Fruit fly (Drosophila melanogaster): ENCODE results near the gene CG1578.

CG1578 gene

DNA sequence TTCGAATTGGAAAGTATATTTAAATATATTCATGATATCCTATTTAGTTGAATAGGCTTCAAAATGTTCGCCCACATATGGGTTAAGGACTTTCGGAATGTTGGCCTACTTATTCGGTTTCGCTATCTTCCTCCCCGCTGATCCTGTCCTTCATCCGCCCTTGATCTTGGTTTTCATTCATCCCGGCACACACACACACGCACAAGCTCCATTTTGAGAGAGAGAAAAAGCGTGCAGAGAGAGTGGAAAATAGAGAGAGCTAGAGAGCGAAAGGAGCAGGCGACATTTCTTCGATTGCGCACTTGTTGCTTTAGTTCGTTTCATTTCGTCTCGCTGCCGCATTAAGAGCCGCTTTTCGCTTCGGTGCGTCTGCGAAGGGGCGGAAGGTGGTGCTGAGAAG is 29.3 kb downstream of the CG1578 start, which contains the start of gene Karl:
Karl (plus strand) TSS at position 301 of the 400 bp plus-strand sequence.
- TF ChIP-seq CG14655 (GFP tag; optimal IDR thresholded peaks at IDR 0.05) = no peak
- TF ChIP-seq Ets98B (GFP tag; IDR thresholded peaks at IDR 0.05) = no peak
- no peak for TF ChIP-seq CG13204 (GFP tag; optimal IDR thresholded peaks at IDR 0.05)
- TF ChIP-seq Snoo (tag; optimal IDR thresholded peaks at IDR 0.05) = no peak
- no peak for TF ChIP-seq CG9948 (tag; optimal IDR thresholded peaks at IDR 0.05)
- TF ChIP-seq D1 (tag; optimal IDR thresholded peaks at IDR 0.05) = no peak
- TF ChIP-seq CG34367 (tag; optimal IDR thresholded peaks at IDR 0.05) = no peak
- TF ChIP-seq Pif1A (GFP tag; optimal IDR thresholded peaks at IDR 0.05) = no peak
- no peak for TF ChIP-seq CG8159 (tag; optimal IDR thresholded peaks at IDR 0.05)
- TF ChIP-seq gl (tag; optimal IDR thresholded peaks at IDR 0.05) = no peak
- no peak for TF ChIP-seq CG8301 (tag; optimal IDR thresholded peaks at IDR 0.05)
- no peak for TF ChIP-seq CG10348 (GFP tag; IDR thresholded peaks at IDR 0.05)

DNA sequence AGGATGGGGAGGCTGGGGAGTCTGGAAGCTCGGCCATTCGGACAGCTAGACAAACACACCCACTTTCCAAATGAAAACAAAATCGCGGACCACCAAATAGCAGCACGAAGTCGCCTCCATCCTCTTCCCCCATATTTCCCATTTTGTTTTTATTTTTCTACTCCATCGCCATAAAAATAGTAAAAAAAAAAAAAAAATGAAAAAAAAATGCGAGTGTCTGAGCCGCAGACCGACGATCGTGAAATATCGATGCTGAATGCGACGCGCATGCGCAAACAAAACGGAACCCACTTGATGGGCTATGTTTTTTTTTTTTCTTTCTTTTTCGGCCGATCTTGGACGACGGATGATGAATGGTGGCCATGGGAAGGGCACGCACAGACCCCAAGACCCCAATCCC is 31.4 kb downstream of the CG1578 start:
- TF ChIP-seq CG34367 (tag; optimal IDR thresholded peaks at IDR 0.05) (peak; percentile 11), rn (GFP tag; IDR thresholded peaks at IDR 0.05) (no peak), CG9948 (tag; optimal IDR thresholded peaks at IDR 0.05) (no peak), CG10348 (GFP tag; IDR thresholded peaks at IDR 0.05) (no peak), CG8159 (tag; optimal IDR thresholded peaks at IDR 0.05) (peak; percentile 38), CG12605 (GFP tag; IDR thresholded peaks at IDR 0.05) (peak; percentile 46; the same call in 1 of the 2 replicates), CG15710 (tag; optimal IDR thresholded peaks at IDR 0.05) (peak; percentile 43), D1 (tag; optimal IDR thresholded peaks at IDR 0.05) (no peak), Ets98B (GFP tag; IDR thresholded peaks at IDR 0.05) (peak; percentile 52; the same call in 1 of the 2 replicates), CG17806 (tag; optimal IDR thresholded peaks at IDR 0.05) (peak; percentile 3), EcR (GFP tag; optimal IDR thresholded peaks at IDR 0.05) (no peak), fd96Ca (GFP tag; IDR thresholded peaks at IDR 0.05) (no peak), Pif1A (GFP tag; optimal IDR thresholded peaks at IDR 0.05) (peak; percentile 23), CG8301 (tag; optimal IDR thresholded peaks at IDR 0.05) (no peak), Snoo (tag; optimal IDR thresholded peaks at IDR 0.05) (no peak), CG32121 (GFP tag; IDR thresholded peaks at IDR 0.05) (no peak), CG4496 (GFP tag; IDR thresholded peaks at IDR 0.05) (peak; percentile 58; the same call in 1 of the 3 replicates), CG13204 (GFP tag; optimal IDR thresholded peaks at IDR 0.05) (peak; percentile 14), gl (tag; optimal IDR thresholded peaks at IDR 0.05) (peak; percentile 16), Pif1B (GFP tag; optimal IDR thresholded peaks at IDR 0.05) (no peak), CG14655 (GFP tag; optimal IDR thresholded peaks at IDR 0.05) (no peak)

DNA sequence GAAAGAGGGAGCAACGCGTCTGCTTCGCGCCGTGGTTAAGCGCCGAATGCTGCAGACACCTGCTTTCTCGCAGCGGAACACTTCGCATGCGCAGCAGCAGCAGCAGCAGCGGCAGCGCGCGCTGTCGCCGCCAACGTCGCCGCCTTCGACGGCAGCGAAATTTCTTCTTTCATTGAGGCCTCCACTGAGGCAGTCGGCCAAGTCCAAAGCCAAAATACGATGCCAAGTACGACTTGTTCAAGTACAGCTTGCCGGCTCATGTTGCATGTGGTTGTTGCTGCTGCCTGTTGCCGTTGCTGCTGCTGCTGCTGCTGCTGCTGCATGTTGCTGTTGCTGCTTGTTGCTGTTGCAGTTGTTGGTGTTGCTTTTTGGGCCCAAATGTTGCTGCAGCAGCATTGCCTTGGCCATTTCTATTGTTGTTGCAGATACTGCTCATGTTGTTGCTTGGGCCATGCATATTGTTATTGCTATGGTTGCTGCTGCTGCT is 37.6 kb downstream of the CG1578 start, which contains the start of gene dy:
dy (minus strand) TSS at position 51 of the 487 bp plus-strand sequence.
- TF ChIP-seq CG32121 (GFP tag; IDR thresholded peaks at IDR 0.05) = no peak
- no peak for TF ChIP-seq CG17806 (tag; optimal IDR thresholded peaks at IDR 0.05)
- no peak for TF ChIP-seq D1 (tag; optimal IDR thresholded peaks at IDR 0.05)

DNA sequence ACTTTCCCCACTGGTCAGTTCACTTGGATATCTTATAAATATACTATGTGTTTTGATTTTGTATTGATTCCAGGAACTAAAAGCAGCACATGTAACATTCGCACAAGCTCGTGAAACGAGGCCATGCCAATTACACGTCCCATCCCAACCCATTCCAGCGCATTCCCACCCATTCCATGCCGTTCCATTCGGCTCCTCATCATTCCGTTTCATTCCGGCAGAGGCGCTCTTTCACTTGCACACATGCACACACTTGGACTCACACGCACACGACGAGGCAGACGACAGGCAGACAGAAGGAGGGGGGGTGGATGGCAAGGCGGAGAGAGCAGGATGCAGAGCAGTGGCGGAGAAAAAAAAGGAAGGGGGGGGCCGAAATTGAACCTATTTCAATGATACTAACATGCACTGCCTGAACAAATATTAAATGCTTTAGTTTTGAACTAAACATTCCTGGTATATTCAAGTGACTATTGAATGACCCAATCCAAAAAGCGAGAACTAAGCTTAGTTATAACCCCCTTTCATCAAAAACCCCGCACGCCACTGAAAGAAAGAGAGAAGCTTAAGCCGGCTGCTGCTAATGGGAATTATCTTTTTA is 40.3 kb downstream of the CG1578 start:
- TF ChIP-seq CG17806 (tag; optimal IDR thresholded peaks at IDR 0.05) = peak; percentile 93
- peak; percentile 92 for TF ChIP-seq CG12605 (GFP tag; IDR thresholded peaks at IDR 0.05)
- TF ChIP-seq CG13204 (GFP tag; optimal IDR thresholded peaks at IDR 0.05) = peak; percentile 92
- TF ChIP-seq CG14655 (GFP tag; optimal IDR thresholded peaks at IDR 0.05) = peak; percentile 96
- TF ChIP-seq CG10348 (GFP tag; IDR thresholded peaks at IDR 0.05) = peak; percentile 72
- TF ChIP-seq Ets98B (GFP tag; IDR thresholded peaks at IDR 0.05) = peak; percentile 90
- peak; percentile 79 for TF ChIP-seq rn (GFP tag; IDR thresholded peaks at IDR 0.05)
- TF ChIP-seq Pif1B (GFP tag; optimal IDR thresholded peaks at IDR 0.05) = peak; percentile 86
- TF ChIP-seq CG4496 (GFP tag; IDR thresholded peaks at IDR 0.05) = peak; percentile 92
- no peak for TF ChIP-seq EcR (GFP tag; optimal IDR thresholded peaks at IDR 0.05)
- peak; percentile 71 for TF ChIP-seq D1 (tag; optimal IDR thresholded peaks at IDR 0.05)
- peak; percentile 95 for TF ChIP-seq CG9948 (tag; optimal IDR thresholded peaks at IDR 0.05)
- peak; percentile 97 for TF ChIP-seq Snoo (tag; optimal IDR thresholded peaks at IDR 0.05)
- TF ChIP-seq gl (tag; optimal IDR thresholded peaks at IDR 0.05) = peak; percentile 86
- peak; percentile 96 for TF ChIP-seq fd96Ca (GFP tag; IDR thresholded peaks at IDR 0.05)
- TF ChIP-seq CG32121 (GFP tag; IDR thresholded peaks at IDR 0.05) = peak; percentile 80
- peak; percentile 95 for TF ChIP-seq CG8159 (tag; optimal IDR thresholded peaks at IDR 0.05)
- peak; percentile 92 for TF ChIP-seq Pif1A (GFP tag; optimal IDR thresholded peaks at IDR 0.05)
- TF ChIP-seq CG34367 (tag; optimal IDR thresholded peaks at IDR 0.05) = peak; percentile 95
- TF ChIP-seq CG8301 (tag; optimal IDR thresholded peaks at IDR 0.05) = peak; percentile 94
- peak; percentile 96 for TF ChIP-seq CG15710 (tag; optimal IDR thresholded peaks at IDR 0.05)

DNA sequence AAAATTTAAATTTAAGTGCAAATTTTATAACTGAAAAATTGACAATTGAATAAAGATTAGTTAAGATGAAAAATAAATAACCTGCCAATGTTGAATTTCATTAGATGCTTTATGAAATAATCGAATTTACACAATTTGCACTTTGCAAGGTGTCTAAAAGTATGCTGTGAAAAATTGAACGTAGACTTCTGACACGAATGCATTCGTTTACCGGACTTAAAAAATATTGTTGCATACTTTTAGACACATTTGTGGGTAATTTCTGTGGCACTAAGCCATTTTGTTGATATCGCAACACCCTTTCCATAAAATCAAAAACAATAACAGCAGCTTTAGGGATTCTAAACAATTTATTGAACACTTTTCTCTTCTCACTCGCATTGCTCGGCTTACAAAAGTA is 46.9 kb downstream of the CG1578 start:
- TF ChIP-seq CG13204 (GFP tag; optimal IDR thresholded peaks at IDR 0.05) (no peak), CG8159 (tag; optimal IDR thresholded peaks at IDR 0.05) (no peak), Pif1B (GFP tag; optimal IDR thresholded peaks at IDR 0.05) (no peak), CG17806 (tag; optimal IDR thresholded peaks at IDR 0.05) (no peak), CG8301 (tag; optimal IDR thresholded peaks at IDR 0.05) (no peak), CG34367 (tag; optimal IDR thresholded peaks at IDR 0.05) (no peak)

DNA sequence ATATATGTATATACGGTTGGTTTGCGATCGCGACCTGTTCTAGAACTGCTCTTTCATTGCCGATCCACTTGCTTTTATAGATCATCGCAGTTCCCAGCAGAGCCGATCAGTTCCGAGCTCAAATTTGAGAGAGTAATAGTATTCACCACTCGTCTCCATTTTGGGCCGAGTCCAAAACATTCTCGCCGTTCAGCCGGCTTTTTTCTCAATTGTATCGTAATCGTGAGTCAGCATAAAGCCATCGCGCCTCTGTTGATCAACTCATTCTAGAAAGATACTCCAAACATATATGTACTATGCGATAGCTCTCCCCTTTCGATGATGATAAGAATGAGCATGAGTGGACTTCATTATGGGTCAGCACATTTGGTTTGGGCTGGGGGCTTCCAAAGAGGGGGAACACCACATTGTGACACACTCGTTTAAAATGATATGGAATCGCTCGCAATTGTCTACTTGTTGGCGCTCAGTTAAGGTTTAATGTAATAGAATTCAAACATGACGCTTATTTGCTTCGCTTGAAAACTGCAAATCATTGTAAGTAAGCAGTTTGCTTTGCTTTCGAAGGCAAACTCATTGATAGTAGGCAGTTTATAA is 51.7 kb downstream of the CG1578 start, which contains the start of gene CG9360:
CG9360 (minus strand) TSS at position 51 of the 597 bp plus-strand sequence.
- TF ChIP-seq CG4496 (GFP tag; IDR thresholded peaks at IDR 0.05) (0 out of 3 replicates have a peak, but pooled peaks have one; percentile 18), Snoo (tag; optimal IDR thresholded peaks at IDR 0.05) (no peak)

All from whole organism, pupa.